Worm (Caenorhabditis elegans) whole organism, L2 larva: Measurements from ENCODE around the gene pid-1.

Experiments used
- C34F6.9 ChIP-seq: fragments of 150-350 bp; optimal IDR thresholded peaks from 2 replicates; lab custom pipeline; 2014; ENCODE audit warnings: missing biosample characterization, missing genetic modification characterization
- alr-1 ChIP-seq: fragments of 150-350 bp; optimal IDR thresholded peaks from 2 replicates; lab custom pipeline; 2014; ENCODE audit warnings: missing biosample characterization, missing genetic modification characterization
- ama-1 ChIP-seq: fragments of 150-350 bp; optimal IDR thresholded peaks from 2 replicates; lab custom pipeline; 2018; ENCODE audit warnings: inconsistent platforms
- dmd-4 ChIP-seq: sonication (generic microtip); optimal IDR thresholded peaks from 2 replicates; lab custom pipeline; 2017; ENCODE audit warnings: missing biosample characterization, missing genetic modification characterization
- fos-1 ChIP-seq: fragments of 150-350 bp; optimal IDR thresholded peaks from 2 replicates; lab custom pipeline; 2014; ENCODE audit warnings: missing biosample characterization, missing genetic modification characterization
- nhr-11 ChIP-seq: fragments of 150-350 bp; optimal IDR thresholded peaks from 2 replicates; lab custom pipeline; 2014; ENCODE audit warnings: missing biosample characterization, missing genetic modification characterization
- nhr-25 ChIP-seq: fragments of 150-350 bp; sonication (generic microtip); optimal IDR thresholded peaks from 3 replicates; lab custom pipeline; 2014; ENCODE audit warnings: missing biosample characterization, missing genetic modification characterization
- nhr-77 ChIP-seq: fragments of 150-350 bp; optimal IDR thresholded peaks from 2 replicates; lab custom pipeline; 2014; ENCODE audit warnings: missing biosample characterization, missing genetic modification characterization
- zag-1 ChIP-seq: fragments of 150-350 bp; optimal IDR thresholded peaks from 2 replicates; lab custom pipeline; 2014; ENCODE audit warnings: missing biosample characterization, missing genetic modification characterization
- ztf-11 ChIP-seq: sonication (generic microtip); optimal IDR thresholded peaks from 2 replicates; lab custom pipeline; 2017; ENCODE audit warnings: missing biosample characterization, missing genetic modification characterization

- TF ChIP-seq nhr-11 (tag; lab: Kevin White, UChicago): no peak
- TF ChIP-seq nhr-77 (tag; lab: Kevin White, UChicago): no peak
- no peak for TF ChIP-seq zag-1 (tag; lab: Kevin White, UChicago)
- TF ChIP-seq ama-1 (lab: Kevin White, UChicago): no peak
- peak; percentile 55 for TF ChIP-seq C34F6.9 (tag; lab: Kevin White, UChicago)
- TF ChIP-seq nhr-25: no peak
- no peak for TF ChIP-seq dmd-4 (tag; lab: Kevin White, UChicago)
- TF ChIP-seq fos-1 (tag; lab: Kevin White, UChicago): peak; percentile 9
- TF ChIP-seq alr-1 (tag; lab: Kevin White, UChicago): no peak
- TF ChIP-seq ztf-11 (tag; lab: Kevin White, UChicago): no peak
Observed at ce11 chrII:7663704-7664660, 26.4 kb downstream of the pid-1 start, which contains the start of the genes F18A1.7 and rpa-1.
